Fruit fly (Drosophila melanogaster) whole organism: ENCODE measurements around the gene CG33310.

ENCODE experiments used
- CG8478 ChIP-seq: fragments of >200 bp; optimal IDR thresholded peaks from 2 replicates; lab custom pipeline; 2018; ENCODE audit warnings: inconsistent platforms
- Dll ChIP-seq: fragments of >200 bp; optimal IDR thresholded peaks from 2 replicates; lab custom pipeline; 2017
- EcR ChIP-seq, 2 experiments: fragments of >200 bp; optimal IDR thresholded peaks; 2 replicates each; lab custom pipeline; 2017; ENCODE audit warnings: missing biosample characterization in 2 of 2, missing genetic modification characterization in 2 of 2, missing genetic modification reagents in 2 of 2
- pan ChIP-seq: fragments of >200 bp; optimal IDR thresholded peaks from 2 replicates; lab custom pipeline; 2017
- psq ChIP-seq: fragments of >200 bp; optimal IDR thresholded peaks from 2 replicates; lab custom pipeline; 2017
- usp ChIP-seq: fragments of >200 bp; optimal IDR thresholded peaks from 2 replicates; lab custom pipeline; 2017; ENCODE audit warnings: missing biosample characterization, missing genetic modification characterization, mixed read lengths

- no peak for TF ChIP-seq usp (GFP tag; lab: Kevin White, UChicago)
- TF ChIP-seq psq (lab: Kevin White, UChicago): no peak
- TF ChIP-seq pan (lab: Kevin White, UChicago): no peak
- no peak for TF ChIP-seq CG8478 (lab: Kevin White, UChicago)
- TF ChIP-seq Dll (lab: Kevin White, UChicago): no peak
- no peak for TF ChIP-seq EcR (GFP tag; optimal IDR thresholded peaks at IDR 0.05; lab: Kevin White, UChicago)
These were observed 13.2 kb upstream of the CG33310 start for dm6 chr2L:15013523-15013922.
